Fruit fly (Drosophila melanogaster): ENCODE measurements around the gene Cyp309a1.

- TF ChIP-seq pan (optimal IDR thresholded peaks at IDR 0.05) = no peak
- TF ChIP-seq CG8478 (optimal IDR thresholded peaks at IDR 0.05) = no peak
- TF ChIP-seq usp (GFP tag; optimal IDR thresholded peaks at IDR 0.05) = no peak
- no peak for TF ChIP-seq psq (optimal IDR thresholded peaks at IDR 0.05)
- no peak for TF ChIP-seq Dll (optimal IDR thresholded peaks at IDR 0.05)
Measured at dm6 chr2L:2564758-2565157, at the start of gene Cyp309a1.
